Worm (Caenorhabditis elegans) whole organism, L3 larva: Measurements from ENCODE around the gene hil-3.

Source experiments
- lsy-12 ChIP-seq: sonication (generic microtip); optimal IDR thresholded peaks from 2 replicates; lab custom pipeline; 2016; ENCODE audit warnings: mild to moderate bottlenecking, missing genetic modification characterization, missing compliant biosample characterization
- nhr-12 ChIP-seq: fragments of 150-350 bp; optimal IDR thresholded peaks from 2 replicates; lab custom pipeline; 2014; ENCODE audit warnings: missing biosample characterization, missing genetic modification characterization

DNA sequence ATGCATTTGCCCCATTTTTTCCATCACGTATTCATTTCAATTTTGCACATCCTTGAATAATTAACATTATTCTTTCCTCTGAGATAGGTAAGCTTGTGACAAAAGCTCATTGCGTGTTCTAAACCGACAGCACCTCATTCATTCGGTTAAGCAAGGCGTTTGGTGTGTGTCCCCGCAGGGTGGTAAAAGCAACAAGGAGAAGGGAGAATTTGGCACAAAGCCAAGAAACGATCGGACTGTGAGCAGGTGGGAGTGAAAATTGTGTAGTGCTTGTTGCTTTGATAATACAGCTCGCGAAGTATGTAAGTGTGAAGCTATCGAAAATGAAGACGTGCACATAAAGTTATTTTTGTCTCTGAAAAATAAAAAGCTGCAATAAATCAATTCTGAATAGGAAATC is 1.8 kb upstream of the hil-3 start:
- TF ChIP-seq nhr-12: no peak
- TF ChIP-seq lsy-12: no peak
